Worm (Caenorhabditis elegans) whole organism, L3 larva: Measurements from ENCODE around the gene twk-20.

ENCODE experiments used
- ama-1 ChIP-seq: fragments of 150-350 bp; optimal IDR thresholded peaks from 2 replicates; lab custom pipeline; 2018
- egl-27 ChIP-seq: sonication (generic microtip); optimal IDR thresholded peaks from 4 replicates; lab custom pipeline; 2017; ENCODE audit warnings: missing biosample characterization, missing genetic modification reagents, missing genetic modification characterization
- elt-2 ChIP-seq: sonication (generic microtip); optimal IDR thresholded peaks from 2 replicates; lab custom pipeline; 2016; ENCODE audit warnings: missing genetic modification reagents, mild to moderate bottlenecking, missing genetic modification characterization, missing compliant biosample characterization
- fos-1 ChIP-seq: fragments of 150-350 bp; optimal IDR thresholded peaks from 2 replicates; lab custom pipeline; 2014; ENCODE audit warnings: missing biosample characterization, missing genetic modification characterization
- lin-39 ChIP-seq: fragments of 150-350 bp; optimal IDR thresholded peaks from 2 replicates; lab custom pipeline; 2018; ENCODE audit warnings: missing biosample characterization, missing genetic modification reagents, missing genetic modification characterization
- nhr-237 ChIP-seq: fragments of 150-350 bp; optimal IDR thresholded peaks from 2 replicates; lab custom pipeline; 2014; ENCODE audit warnings: missing biosample characterization, missing genetic modification characterization
- nhr-43 ChIP-seq: sonication (generic microtip); optimal IDR thresholded peaks from 2 replicates; lab custom pipeline; 2016; ENCODE audit warnings: mild to moderate bottlenecking, missing genetic modification characterization, missing compliant biosample characterization; ENCODE audit not compliant: poor library complexity, severe bottlenecking
- nhr-77 ChIP-seq: fragments of 150-350 bp; optimal IDR thresholded peaks from 2 replicates; lab custom pipeline; 2014; ENCODE audit warnings: missing biosample characterization, missing genetic modification characterization
- sea-2 ChIP-seq: fragments of 150-350 bp; sonication (generic microtip); optimal IDR thresholded peaks from 4 replicates; lab custom pipeline; 2014; ENCODE audit warnings: missing biosample characterization, missing genetic modification reagents, missing genetic modification characterization
- unc-62 ChIP-seq: fragments of 150-350 bp; sonication (generic microtip); optimal IDR thresholded peaks from 4 replicates; lab custom pipeline; 2014; ENCODE audit warnings: missing biosample characterization, missing genetic modification reagents, missing genetic modification characterization
- ztf-11 ChIP-seq: fragments of 150-350 bp; optimal IDR thresholded peaks from 2 replicates; lab custom pipeline; 2014; ENCODE audit warnings: missing biosample characterization, missing genetic modification characterization

DNA sequence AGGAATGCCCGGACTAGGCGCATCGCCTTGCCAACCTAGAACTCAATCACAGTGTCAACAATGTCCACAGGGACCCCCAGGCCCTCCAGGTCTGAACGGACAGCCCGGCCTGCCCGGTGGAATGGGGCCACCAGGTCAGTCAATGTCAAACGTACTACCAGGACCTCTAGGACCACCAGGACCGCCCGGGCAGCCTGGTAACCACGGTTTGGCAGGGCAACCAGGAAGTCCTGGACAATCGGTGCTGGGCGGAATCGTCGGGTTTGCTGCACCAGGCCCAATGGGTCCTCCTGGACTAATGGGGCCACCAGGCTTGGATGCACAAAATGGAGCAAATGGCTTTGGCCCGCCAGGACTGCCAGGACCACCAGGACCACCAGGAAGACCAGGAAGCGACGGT is 49.0 kb upstream of the twk-20 start:
- TF ChIP-seq ama-1 (lab: Kevin White, UChicago) (no peak), lin-39 (tag; lab: Kevin White, UChicago) (no peak), unc-62 (GFP tag; lab: Kevin White, UChicago) (no peak), fos-1 (tag; lab: Kevin White, UChicago) (no peak), nhr-237 (no peak), ztf-11 (tag; lab: Kevin White, UChicago) (no peak), elt-2 (tag; lab: Kevin White, UChicago) (no peak), nhr-43 (no peak), nhr-77 (tag; lab: Kevin White, UChicago) (no peak), egl-27 (no peak), sea-2 (GFP tag; lab: Kevin White, UChicago) (no peak)
